Worm (Caenorhabditis elegans): ENCODE measurements around the gene plc-4.

- TF ChIP-seq W03F9.2 (tag; optimal IDR thresholded peaks at IDR 0.05) (no peak), dao-5 (tag; optimal IDR thresholded peaks at IDR 0.05) (no peak)
Measured at ce11 chrIV:7469782-7470413, 42.6 kb downstream of the plc-4 start, which contains the start of gene F55G1.7.
